Worm (Caenorhabditis elegans): Measurements from ENCODE around the gene his-35.

ce11 chrV:9499295-9499694 is 45.8 kb downstream of the his-35 start:
- TF ChIP-seq mdl-1 (tag; optimal IDR thresholded peaks at IDR 0.05), result no peak
- no peak for TF ChIP-seq hmg-1.1 (GFP tag; IDR thresholded peaks at IDR 0.05)
- TF ChIP-seq nhr-28 (tag; optimal IDR thresholded peaks at IDR 0.05), result no peak
- no peak for TF ChIP-seq nhr-77 (tag; optimal IDR thresholded peaks at IDR 0.05)
- no peak for TF ChIP-seq pha-4 (GFP tag; IDR thresholded peaks at IDR 0.05)
- TF ChIP-seq pha-4 (tag; optimal IDR thresholded peaks at IDR 0.05), result no peak
- TF ChIP-seq tag-97 (GFP tag; IDR thresholded peaks at IDR 0.05), result no peak

All from whole organism, L4 larva.